Fruit fly (Drosophila melanogaster): ENCODE data around the gene CG9331.

Gene CG9331

dm6 chr2L:20796758-20797514 is 25.7 kb upstream of the CG9331 start, which contains the start of gene vari (continued):
- TF ChIP-seq CG10321 (GFP tag; IDR thresholded peaks at IDR 0.05), result no peak
- TF ChIP-seq Hr39 (optimal IDR thresholded peaks at IDR 0.05), result no peak
- no peak for TF ChIP-seq CG17829 (tag; optimal IDR thresholded peaks at IDR 0.05)
- no peak for TF ChIP-seq Dfd (GFP tag; optimal IDR thresholded peaks at IDR 0.05)
- 0 out of 2 replicates have a peak, but pooled peaks have one; percentile 17 for TF ChIP-seq CG32767 (GFP tag; IDR thresholded peaks at IDR 0.05)
- TF ChIP-seq pb (GFP tag; optimal IDR thresholded peaks at IDR 0.05), result peak; percentile 18
- TF ChIP-seq B-H1 (GFP tag; IDR thresholded peaks at IDR 0.05), result no peak; the same call in 2 of the 3 replicates
- 0 out of 2 replicates have a peak, but pooled peaks have one; percentile 50 for TF ChIP-seq Dref (GFP tag; IDR thresholded peaks at IDR 0.05)
- no peak for TF ChIP-seq fd96Cb (tag; optimal IDR thresholded peaks at IDR 0.05)
- no peak for TF ChIP-seq Nf-YB (GFP tag; optimal IDR thresholded peaks at IDR 0.05)
- TF ChIP-seq pros (GFP tag; optimal IDR thresholded peaks at IDR 0.05), result no peak
- TF ChIP-seq CG5245 (GFP tag; optimal IDR thresholded peaks at IDR 0.05), result no peak
- TF ChIP-seq lab (GFP tag; optimal IDR thresholded peaks at IDR 0.05), result peak; percentile 28
- TF ChIP-seq CG8478 (optimal IDR thresholded peaks at IDR 0.05), result no peak
- peak; percentile 40; the same call in 2 of the 3 replicates for TF ChIP-seq Dbx (GFP tag; IDR thresholded peaks at IDR 0.05)
- TF ChIP-seq CG14050 (GFP tag; IDR thresholded peaks at IDR 0.05), result no peak
- no peak for TF ChIP-seq luna (GFP tag; optimal IDR thresholded peaks at IDR 0.05)
- TF ChIP-seq CG10267 (tag; optimal IDR thresholded peaks at IDR 0.05), result no peak
- TF ChIP-seq gsb-n (tag; optimal IDR thresholded peaks at IDR 0.05), result no peak
- TF ChIP-seq wdn (GFP tag; IDR thresholded peaks at IDR 0.05), result no peak
- no peak; the same call in 1 of the 3 replicates for TF ChIP-seq row (GFP tag; IDR thresholded peaks at IDR 0.05)
- TF ChIP-seq CG7372 (GFP tag; IDR thresholded peaks at IDR 0.05), result no peak
- TF ChIP-seq CG6791 (GFP tag; IDR thresholded peaks at IDR 0.05; ENCODE audit: partially characterized antibody), result no peak
- TF ChIP-seq CG17802 (tag; optimal IDR thresholded peaks at IDR 0.05), result no peak
- TF ChIP-seq CG17912 (GFP tag; optimal IDR thresholded peaks at IDR 0.05), result no peak
- no peak for TF ChIP-seq HHEX (GFP tag; optimal IDR thresholded peaks at IDR 0.05)
- no peak for TF ChIP-seq MTF-1 (GFP tag; optimal IDR thresholded peaks at IDR 0.05; ENCODE audit: borderline replicate concordance)
- no peak for TF ChIP-seq CG9437 (GFP tag; optimal IDR thresholded peaks at IDR 0.05)
- no peak for TF ChIP-seq CG34376 (GFP tag; optimal IDR thresholded peaks at IDR 0.05)
- no peak for TF ChIP-seq CG1647 (GFP tag; optimal IDR thresholded peaks at IDR 0.05)
- no peak for TF ChIP-seq HmgD (GFP tag; optimal IDR thresholded peaks at IDR 0.05)
- TF ChIP-seq tx (GFP tag; optimal IDR thresholded peaks at IDR 0.05), result no peak
- TF ChIP-seq chif (GFP tag; optimal IDR thresholded peaks at IDR 0.05), result no peak
- TF ChIP-seq caup (GFP tag; optimal IDR thresholded peaks at IDR 0.05; ENCODE audit: severe bottlenecking), result peak; percentile 19
- no peak for TF ChIP-seq CG2202 (tag; optimal IDR thresholded peaks at IDR 0.05)
- TF ChIP-seq Drgx (GFP tag; IDR thresholded peaks at IDR 0.05), result no peak
- TF ChIP-seq Rfx (GFP tag; IDR thresholded peaks at IDR 0.05), result no peak
- TF ChIP-seq so (GFP tag; IDR thresholded peaks at IDR 0.05), result no peak; the same call in 2 of the 3 replicates
- TF ChIP-seq Lhr (GFP tag; optimal IDR thresholded peaks at IDR 0.05), result peak; percentile 73
- TF ChIP-seq lmd (GFP tag; IDR thresholded peaks at IDR 0.05), result no peak
- no peak for TF ChIP-seq Atf-2 (GFP tag; optimal IDR thresholded peaks at IDR 0.05)
- TF ChIP-seq cad (GFP tag; optimal IDR thresholded peaks at IDR 0.05), result no peak
- TF ChIP-seq zfh1 (GFP tag; IDR thresholded peaks at IDR 0.05), result no peak
- no peak for TF ChIP-seq NK7.1 (GFP tag; optimal IDR thresholded peaks at IDR 0.05)
- no peak for TF ChIP-seq crp (GFP tag; optimal IDR thresholded peaks at IDR 0.05)
- no peak for TF ChIP-seq CG3995 (GFP tag; optimal IDR thresholded peaks at IDR 0.05)
- no peak for TF ChIP-seq CG11504 (tag; optimal IDR thresholded peaks at IDR 0.05)
- TF ChIP-seq crc (GFP tag; optimal IDR thresholded peaks at IDR 0.05), result no peak
- no peak for TF ChIP-seq CG15601 (tag; optimal IDR thresholded peaks at IDR 0.05)
- no peak for TF ChIP-seq Ptx1 (GFP tag; IDR thresholded peaks at IDR 0.05)
- TF ChIP-seq CG3838 (GFP tag; optimal IDR thresholded peaks at IDR 0.05), result no peak

Measured in whole organism, embryonic.